Worm (Caenorhabditis elegans) whole organism, midembryonic: ENCODE data around the gene srd-58.

ENCODE experiments used
- cog-1 ChIP-seq: sonication (generic microtip); optimal IDR thresholded peaks from 2 replicates; lab custom pipeline; 2016; ENCODE audit warnings: missing genetic modification characterization, missing compliant biosample characterization
- klf-2 ChIP-seq: fragments of 200-800 bp; sonication (Bioruptor generic); conservative IDR thresholded peaks from 2 replicates; pipeline ENCODE4 v1.3.6; 2022; ENCODE audit warnings: missing genetic modification reagents, missing genetic modification characterization, missing compliant biosample characterization

DNA sequence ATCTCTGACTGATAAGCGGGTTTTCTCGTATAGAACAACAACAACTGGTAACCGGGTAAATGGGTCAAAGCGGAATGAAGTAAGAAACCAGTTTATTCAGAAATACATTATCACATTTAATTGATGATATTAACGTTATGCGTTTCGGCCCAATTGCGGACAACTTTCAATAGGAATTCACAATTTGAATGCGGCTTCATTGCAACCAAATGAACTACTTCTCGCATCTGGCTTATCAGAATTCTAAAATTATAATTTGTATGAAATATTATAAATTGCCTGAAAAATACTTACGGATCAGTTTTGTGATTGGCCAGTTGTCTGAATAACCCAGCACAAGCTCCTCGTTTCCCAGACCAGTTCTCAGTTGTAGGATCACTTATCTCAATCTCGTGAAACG is 36.1 kb downstream of the srd-58 start, which contains the start of gene col-36:
- no peak for TF ChIP-seq klf-2 (GFP tag; lab: Robert Waterston, UW)
- no peak for TF ChIP-seq cog-1 (tag; lab: Kevin White, UChicago)
